Worm (Caenorhabditis elegans) whole organism, early embryonic: ENCODE measurements around the gene srxa-10.

ENCODE experiments used
- B0310.2 ChIP-seq: sonication (generic microtip); optimal IDR thresholded peaks from 2 replicates; lab custom pipeline; 2016; ENCODE audit warnings: mild to moderate bottlenecking, missing genetic modification characterization, missing compliant biosample characterization
- F13C5.2 ChIP-seq: sonication (generic microtip); optimal IDR thresholded peaks from 2 replicates; lab custom pipeline; 2017; ENCODE audit warnings: mild to moderate bottlenecking, missing genetic modification characterization, inconsistent platforms, missing compliant biosample characterization
- aly-1 ChIP-seq: sonication (generic microtip); optimal IDR thresholded peaks from 2 replicates; lab custom pipeline; 2016; ENCODE audit warnings: missing genetic modification characterization, missing compliant biosample characterization
- ama-1 ChIP-seq: fragments of 150-350 bp; optimal IDR thresholded peaks from 2 replicates; lab custom pipeline; 2014
- ceh-13 ChIP-seq: fragments of 200-800 bp; sonication (Bioruptor generic); optimal IDR thresholded peaks from 2 replicates; lab custom pipeline; 2018; ENCODE audit warnings: mild to moderate bottlenecking, missing genetic modification characterization, missing compliant biosample characterization
- ceh-36 ChIP-seq: sonication (generic microtip); optimal IDR thresholded peaks from 2 replicates; lab custom pipeline; 2016; ENCODE audit warnings: missing genetic modification characterization, inconsistent platforms, missing compliant biosample characterization
- ets-7 ChIP-seq: sonication (generic microtip); optimal IDR thresholded peaks from 2 replicates; lab custom pipeline; 2016; ENCODE audit warnings: missing genotype, missing genetic modification characterization, missing compliant biosample characterization
- flt-1 ChIP-seq: fragments of 200-800 bp; sonication (Bioruptor generic); IDR thresholded peaks from 2 replicates; pipeline ENCODE4 v1.3.6; 2022; ENCODE audit warnings: missing genetic modification characterization, missing compliant biosample characterization
- hmbx-1 ChIP-seq: sonication (generic microtip); optimal IDR thresholded peaks from 2 replicates; lab custom pipeline; 2016; ENCODE audit warnings: mild to moderate bottlenecking, missing genetic modification characterization, missing compliant biosample characterization
- hmg-4 ChIP-seq: fragments of 200-800 bp; sonication (Bioruptor generic); optimal IDR thresholded peaks from 2 replicates; lab custom pipeline; 2018; ENCODE audit warnings: mild to moderate bottlenecking, missing genetic modification characterization, missing compliant biosample characterization
- hnd-1 ChIP-seq: sonication (generic microtip); optimal IDR thresholded peaks from 2 replicates; lab custom pipeline; 2016; ENCODE audit warnings: missing genetic modification characterization, missing compliant biosample characterization
- pes-1 ChIP-seq: fragments of 200-800 bp; sonication (Bioruptor generic); IDR thresholded peaks from 2 replicates; pipeline ENCODE4 v1.3.6; 2022; ENCODE audit warnings: missing genetic modification reagents, missing genetic modification characterization, missing compliant biosample characterization
- scrt-1 ChIP-seq: fragments of 200-800 bp; sonication (Bioruptor generic); IDR thresholded peaks from 2 replicates; pipeline ENCODE4 v1.3.6; 2022; ENCODE audit warnings: missing genetic modification characterization, missing compliant biosample characterization
- sea-1 ChIP-seq: fragments of 200-800 bp; sonication (Bioruptor generic); conservative IDR thresholded peaks from 2 replicates; pipeline ENCODE4 v1.3.6; 2022; ENCODE audit warnings: missing genetic modification characterization, missing compliant biosample characterization
- tbx-11 ChIP-seq: fragments of 200-800 bp; sonication (Bioruptor generic); IDR thresholded peaks from 2 replicates; pipeline ENCODE4 v1.3.6; 2022; ENCODE audit warnings: missing genetic modification characterization, missing compliant biosample characterization
- tbx-37 ChIP-seq: fragments of 200-800 bp; sonication (Bioruptor generic); conservative IDR thresholded peaks from 2 replicates; pipeline ENCODE4 v1.3.6; 2022; ENCODE audit warnings: missing genetic modification reagents, missing genetic modification characterization, missing compliant biosample characterization
- tra-4 ChIP-seq: sonication (generic microtip); optimal IDR thresholded peaks from 2 replicates; lab custom pipeline; 2017; ENCODE audit warnings: missing genetic modification characterization, missing compliant biosample characterization

The srxa-10 gene

ce11 chrIII:9762093-9762748 lies 34.1 kb downstream of the srxa-10 start, which contains the start of gene gcc-2:
Gene gcc-2 (minus strand): TSS chrIII:9762143.
- TF ChIP-seq aly-1 (tag; lab: Kevin White, UChicago) (no peak), ceh-13 (GFP tag; lab: Kevin White, UChicago) (no peak), hnd-1 (no peak), tbx-11 (GFP tag; lab: Robert Waterston, UW) (no peak), ama-1 (lab: Kevin White, UChicago) (no peak), tra-4 (tag; lab: Kevin White, UChicago) (no peak), tbx-37 (GFP tag; lab: Robert Waterston, UW) (no peak), hmg-4 (no peak), F13C5.2 (no peak), hmbx-1 (tag; lab: Kevin White, UChicago) (no peak), pes-1 (GFP tag; lab: Robert Waterston, UW) (no peak), ceh-36 (no peak), sea-1 (GFP tag; lab: Robert Waterston, UW) (no peak), scrt-1 (GFP tag; lab: Robert Waterston, UW) (no peak), ets-7 (tag; lab: Kevin White, UChicago) (no peak), B0310.2 (tag; lab: Kevin White, UChicago) (no peak), flt-1 (GFP tag; lab: Robert Waterston, UW) (no peak)

ce11 chrIII:9760184-9760583 lies 36.2 kb downstream of the srxa-10 start:
- TF ChIP-seq aly-1 (tag; lab: Kevin White, UChicago) = no peak
- no peak for TF ChIP-seq sea-1 (GFP tag; lab: Robert Waterston, UW)
- no peak for TF ChIP-seq hmbx-1 (tag; lab: Kevin White, UChicago)
- no peak for TF ChIP-seq ets-7 (tag; lab: Kevin White, UChicago)
- TF ChIP-seq ceh-13 (GFP tag; lab: Kevin White, UChicago) = no peak
- TF ChIP-seq F13C5.2 = no peak
- no peak for TF ChIP-seq scrt-1 (GFP tag; lab: Robert Waterston, UW)
- TF ChIP-seq ceh-36 = no peak
- no peak for TF ChIP-seq tbx-37 (GFP tag; lab: Robert Waterston, UW)
- no peak for TF ChIP-seq hnd-1
- TF ChIP-seq flt-1 (GFP tag; lab: Robert Waterston, UW) = no peak
- TF ChIP-seq tra-4 (tag; lab: Kevin White, UChicago) = no peak
- no peak for TF ChIP-seq tbx-11 (GFP tag; lab: Robert Waterston, UW)
- TF ChIP-seq hmg-4 = no peak
- TF ChIP-seq ama-1 (lab: Kevin White, UChicago) = no peak
- no peak for TF ChIP-seq pes-1 (GFP tag; lab: Robert Waterston, UW)
- no peak for TF ChIP-seq B0310.2 (tag; lab: Kevin White, UChicago)

ce11 chrIII:9758848-9759247 lies 37.5 kb downstream of the srxa-10 start, which contains the start of gene rmd-1:
Gene rmd-1 (plus strand): TSS chrIII:9759094.
- no peak for TF ChIP-seq tbx-37 (GFP tag; lab: Robert Waterston, UW)
- TF ChIP-seq pes-1 (GFP tag; lab: Robert Waterston, UW) = no peak
- no peak for TF ChIP-seq hnd-1
- TF ChIP-seq hmg-4 = no peak
- no peak for TF ChIP-seq F13C5.2
- TF ChIP-seq hmbx-1 (tag; lab: Kevin White, UChicago) = no peak
- TF ChIP-seq sea-1 (GFP tag; lab: Robert Waterston, UW) = no peak

- TF ChIP-seq flt-1 (GFP tag; lab: Robert Waterston, UW) = no peak
- no peak for TF ChIP-seq hmg-4
- no peak for TF ChIP-seq tra-4 (tag; lab: Kevin White, UChicago)
- TF ChIP-seq hmbx-1 (tag; lab: Kevin White, UChicago) = no peak
- no peak for TF ChIP-seq F13C5.2
- TF ChIP-seq B0310.2 (tag; lab: Kevin White, UChicago) = no peak
- TF ChIP-seq scrt-1 (GFP tag; lab: Robert Waterston, UW) = no peak
- TF ChIP-seq tbx-37 (GFP tag; lab: Robert Waterston, UW) = no peak
- no peak for TF ChIP-seq aly-1 (tag; lab: Kevin White, UChicago)
- TF ChIP-seq sea-1 (GFP tag; lab: Robert Waterston, UW) = no peak
- TF ChIP-seq ama-1 (lab: Kevin White, UChicago) = no peak
- TF ChIP-seq ets-7 (tag; lab: Kevin White, UChicago) = no peak
These were observed 38.9 kb downstream of the srxa-10 start, which contains the start of gene vps-53 for ce11 chrIII:9757414-9757813. Gene vps-53 (minus strand): TSS chrIII:9757514.

ce11 chrIII:9752852-9753251 lies 43.5 kb downstream of the srxa-10 start, which contains the start of gene ech-6:
Gene ech-6 (minus strand): TSS chrIII:9752883.
- no peak for TF ChIP-seq ama-1 (lab: Kevin White, UChicago)

ce11 chrIII:9751074-9751473 lies 45.3 kb downstream of the srxa-10 start, which contains the start of gene T05G5.5:
Gene T05G5.5 (minus strand): TSS chrIII:9751432.
- TF ChIP-seq ama-1 (lab: Kevin White, UChicago) (no peak), ceh-36 (no peak), tbx-11 (GFP tag; lab: Robert Waterston, UW) (no peak), sea-1 (GFP tag; lab: Robert Waterston, UW) (no peak), B0310.2 (tag; lab: Kevin White, UChicago) (no peak), pes-1 (GFP tag; lab: Robert Waterston, UW) (no peak), F13C5.2 (no peak), tbx-37 (GFP tag; lab: Robert Waterston, UW) (no peak), flt-1 (GFP tag; lab: Robert Waterston, UW) (no peak), hmbx-1 (tag; lab: Kevin White, UChicago) (no peak), hnd-1 (no peak), ceh-13 (GFP tag; lab: Kevin White, UChicago) (no peak), tra-4 (tag; lab: Kevin White, UChicago) (no peak), scrt-1 (GFP tag; lab: Robert Waterston, UW) (no peak), ets-7 (tag; lab: Kevin White, UChicago) (no peak), hmg-4 (no peak), aly-1 (tag; lab: Kevin White, UChicago) (no peak)

- TF ChIP-seq ets-7 (tag; lab: Kevin White, UChicago) (no peak), hmbx-1 (tag; lab: Kevin White, UChicago) (no peak), F13C5.2 (no peak), aly-1 (tag; lab: Kevin White, UChicago) (no peak), ceh-36 (no peak), tbx-37 (GFP tag; lab: Robert Waterston, UW) (no peak), ama-1 (lab: Kevin White, UChicago) (no peak), tra-4 (tag; lab: Kevin White, UChicago) (no peak), B0310.2 (tag; lab: Kevin White, UChicago) (no peak), ceh-13 (GFP tag; lab: Kevin White, UChicago) (no peak), sea-1 (GFP tag; lab: Robert Waterston, UW) (no peak), tbx-11 (GFP tag; lab: Robert Waterston, UW) (no peak), scrt-1 (GFP tag; lab: Robert Waterston, UW) (no peak), pes-1 (GFP tag; lab: Robert Waterston, UW) (no peak), hnd-1 (no peak), flt-1 (GFP tag; lab: Robert Waterston, UW) (no peak), hmg-4 (no peak)
These were observed 47.7 kb downstream of the srxa-10 start, which contains the start of gene T05G5.4 for ce11 chrIII:9748694-9749093. Gene T05G5.4 (plus strand): TSS chrIII:9748934.
